Worm (Caenorhabditis elegans) whole organism, L1 larva: ENCODE results near the gene K10D11.4.

Experiments used
- F16B12.6 ChIP-seq: fragments of 150-350 bp; optimal IDR thresholded peaks from 2 replicates; lab custom pipeline; 2014; ENCODE audit warnings: missing biosample characterization, missing genetic modification characterization
- blmp-1 ChIP-seq: fragments of 150-350 bp; optimal IDR thresholded peaks from 2 replicates; lab custom pipeline; 2014; ENCODE audit warnings: missing biosample characterization, missing genetic modification characterization
- ceh-8 ChIP-seq: fragments of 200-800 bp; sonication (Bioruptor generic); optimal IDR thresholded peaks from 2 replicates; lab custom pipeline; 2018; ENCODE audit warnings: mild to moderate bottlenecking, missing genetic modification characterization, moderate library complexity, missing compliant biosample characterization
- elt-3 ChIP-seq, 6 experiments: fragments of 150-350 bp in 1 of 6; sonication (generic microtip); optimal IDR thresholded peaks; 2 replicates each; lab custom pipeline; 2017 to 2018; ENCODE audit warnings: missing biosample characterization in 6 of 6, missing genetic modification characterization in 6 of 6, inconsistent platforms in 1 of 6
- lin-14 ChIP-seq: fragments of 200-800 bp; sonication (Bioruptor generic); optimal IDR thresholded peaks from 2 replicates; lab custom pipeline; 2018; ENCODE audit warnings: mild to moderate bottlenecking, missing genetic modification characterization, moderate library complexity, missing compliant biosample characterization
- nhr-20 ChIP-seq: sonication (generic microtip); optimal IDR thresholded peaks from 2 replicates; lab custom pipeline; 2016; ENCODE audit warnings: mild to moderate bottlenecking, missing genetic modification characterization, missing compliant biosample characterization
- ztf-11 ChIP-seq, 2 experiments: sonication (generic microtip); optimal IDR thresholded peaks; 2 replicates each; lab custom pipeline; 2016 to 2017; ENCODE audit warnings: missing genetic modification characterization in 2 of 2, missing biosample characterization in 1 of 2, missing compliant biosample characterization in 1 of 2
- ztf-4 ChIP-seq: fragments of 150-350 bp; optimal IDR thresholded peaks from 2 replicates; lab custom pipeline; 2014; ENCODE audit warnings: missing biosample characterization, missing genetic modification characterization

DNA sequence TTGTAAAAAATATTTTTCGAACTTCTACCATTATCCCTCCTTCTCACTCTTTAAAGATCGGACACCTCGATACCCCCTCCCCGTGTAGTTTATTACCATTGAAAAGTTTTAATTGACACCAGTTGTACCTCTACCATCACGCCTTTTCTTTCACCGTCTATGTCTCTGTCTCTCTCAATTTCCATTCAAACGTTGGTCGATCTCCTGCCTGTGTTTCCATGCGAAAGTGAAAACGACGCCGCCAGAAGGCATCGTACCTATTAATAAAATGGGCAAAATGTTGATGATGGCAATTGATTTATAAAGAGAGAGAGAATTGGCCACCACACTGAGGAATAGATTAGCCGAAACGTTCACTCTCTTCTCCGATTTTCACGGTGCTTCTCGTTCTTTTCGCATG is 19.0 kb upstream of the K10D11.4 start:
- TF ChIP-seq nhr-20 (tag; lab: Kevin White, UChicago) (peak; percentile 17), F16B12.6 (tag; lab: Kevin White, UChicago) (no peak), ztf-11 (tag; optimal IDR thresholded peaks at IDR 0.05; lab: Kevin White, UChicago) (no peak), lin-14 (GFP tag; lab: Kevin White, UChicago) (peak; percentile 67), ceh-8 (GFP tag; lab: Kevin White, UChicago) (no peak), ztf-4 (tag; lab: Kevin White, UChicago) (no peak), blmp-1 (peak; percentile 99), elt-3 (tag; optimal IDR thresholded peaks at IDR 0.05; lab: Kevin White, UChicago) (peak in 1 of 6 experiments; percentile 65)
